Fruit fly (Drosophila melanogaster): Measurements from ENCODE around the gene Dlip1.
A peak's percentile ranks its signal among the peaks of the same experiment; 100 is the strongest.

DNA sequence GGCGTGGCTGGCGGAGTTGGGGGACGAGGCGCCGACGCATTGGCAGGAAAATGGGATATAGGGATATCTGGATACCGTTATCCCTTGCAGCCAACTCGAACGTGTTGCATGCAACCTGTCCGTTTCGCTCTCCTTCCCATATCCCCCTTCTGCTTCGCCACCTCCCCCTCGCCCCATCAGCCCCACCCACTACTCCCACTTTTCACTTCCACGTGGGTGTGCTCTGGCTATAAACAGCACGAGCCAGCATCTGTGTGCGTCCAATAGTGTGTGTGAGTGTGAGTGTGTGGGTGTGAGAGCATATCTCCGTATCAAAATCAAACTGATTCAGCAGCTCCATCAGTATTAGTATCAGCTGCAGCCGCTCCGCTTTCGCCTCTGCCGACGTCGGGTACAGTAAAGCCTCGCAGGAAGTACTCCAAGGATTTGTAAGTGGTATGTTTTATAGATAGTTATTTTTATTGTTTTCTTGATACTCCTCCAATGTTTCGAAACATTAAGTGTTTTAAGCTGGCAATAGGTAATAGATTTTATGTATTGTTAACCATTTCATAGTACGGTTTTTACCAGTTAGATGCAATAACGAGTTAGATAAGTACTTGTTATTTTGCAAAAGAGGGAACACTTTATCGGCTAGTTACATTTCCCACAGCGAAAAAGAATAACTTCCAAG, 39.3 kb upstream of the Dlip1 start:
- TF ChIP-seq CG8319 (GFP tag; optimal IDR thresholded peaks at IDR 0.05) (no peak), CG11762 (GFP tag; optimal IDR thresholded peaks at IDR 0.05; ENCODE audit: insufficient read depth) (peak; percentile 10), pdm3 (GFP tag; optimal IDR thresholded peaks at IDR 0.05) (no peak), Lpt (GFP tag; optimal IDR thresholded peaks at IDR 0.05) (no peak)
